Worm (Caenorhabditis elegans) whole organism, young adult: ENCODE measurements around the gene Y37H2A.1.

Experiments
- B0336.3 ChIP-seq: fragments of 200-800 bp; sonication (Bioruptor generic); IDR thresholded peaks from 2 replicates; pipeline ENCODE4 v1.3.6; 2022; ENCODE audit warnings: missing genetic modification characterization, missing compliant biosample characterization
- C17E4.6 ChIP-seq: fragments of 200-800 bp; sonication (Bioruptor generic); IDR thresholded peaks from 2 replicates; pipeline ENCODE4 v1.3.6; 2022; ENCODE audit warnings: missing genetic modification reagents, missing genetic modification characterization, missing compliant biosample characterization
- Y56A3A.18 ChIP-seq: fragments of 200-800 bp; sonication (Bioruptor generic); IDR thresholded peaks from 2 replicates; pipeline ENCODE4 v1.3.6; 2022; ENCODE audit warnings: missing genetic modification reagents, missing genetic modification characterization, missing compliant biosample characterization
- Y67H2A.10 ChIP-seq: fragments of 200-800 bp; sonication (Bioruptor generic); conservative IDR thresholded peaks from 2 replicates; pipeline ENCODE4 v1.3.6; 2022; ENCODE audit warnings: missing genetic modification reagents, missing genetic modification characterization, missing compliant biosample characterization
- bed-1 ChIP-seq: fragments of 200-800 bp; sonication (Bioruptor generic); IDR thresholded peaks from 2 replicates; pipeline ENCODE4 v1.3.6; 2022; ENCODE audit warnings: missing genetic modification reagents, missing genetic modification characterization, missing compliant biosample characterization
- ceh-79 ChIP-seq: sonication (generic microtip); optimal IDR thresholded peaks from 2 replicates; lab custom pipeline; 2017; ENCODE audit warnings: mild to moderate bottlenecking, missing genetic modification characterization, missing compliant biosample characterization
- lin-35 ChIP-seq, 3 experiments: fragments of 150-350 bp in 2 of 3; sonication (generic microtip) in 1 of 3; optimal IDR thresholded peaks; 2 replicates each; lab custom pipeline; 2014 to 2018; ENCODE audit warnings: missing biosample characterization in 3 of 3, missing genetic modification characterization in 3 of 3, missing genetic modification reagents in 3 of 3
- nfya-1 ChIP-seq: sonication (generic microtip); optimal IDR thresholded peaks from 2 replicates; lab custom pipeline; 2017; ENCODE audit warnings: antibody characterized with exemption, missing compliant biosample characterization, missing genetic modification characterization, borderline replicate concordance; ENCODE audit not compliant: insufficient read depth
- sdz-38 ChIP-seq: sonication (generic microtip); optimal IDR thresholded peaks from 2 replicates; lab custom pipeline; 2016; ENCODE audit warnings: missing genotype, missing genetic modification characterization, missing compliant biosample characterization
- snpc-4 ChIP-seq, 5 experiments: fragments of 150-350 bp in 1 of 5; sonication (generic microtip) in 4 of 5; optimal IDR thresholded peaks; 2 replicates each; lab custom pipeline; 2014 to 2018; ENCODE audit warnings: missing genetic modification characterization in 5 of 5, missing biosample characterization in 3 of 5, antibody characterized with exemption in 2 of 5, mild to moderate bottlenecking in 2 of 5, missing compliant biosample characterization in 2 of 5, missing genotype in 2 of 5, moderate library complexity in 2 of 5, missing genetic modification reagents in 1 of 5
- unc-62 ChIP-seq: fragments of 150-350 bp; optimal IDR thresholded peaks from 2 replicates; lab custom pipeline; 2014; ENCODE audit warnings: missing biosample characterization, missing genetic modification reagents, missing genetic modification characterization

DNA sequence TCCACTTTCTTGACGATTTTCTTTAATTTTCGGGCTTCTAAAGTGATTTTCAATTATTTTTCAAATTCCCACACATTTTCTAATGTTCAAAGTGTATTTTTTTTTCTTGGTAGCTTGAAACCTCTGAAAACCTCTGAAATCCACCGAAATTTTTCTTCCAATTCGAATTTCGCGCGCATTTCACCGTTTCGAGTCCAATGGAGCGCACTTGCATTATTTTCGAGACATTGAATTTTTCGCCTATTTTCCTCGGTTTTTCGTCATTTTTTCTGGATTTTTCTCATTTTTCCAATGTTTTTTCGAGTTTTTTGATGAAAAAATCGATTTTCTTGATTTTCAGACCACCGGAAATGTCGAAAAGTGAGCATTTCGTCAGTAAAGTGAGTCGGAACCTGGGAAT is 21.3 kb upstream of the Y37H2A.1 start, which contains the start of gene slr-2:
- TF ChIP-seq sdz-38, result no peak
- TF ChIP-seq snpc-4 (GFP tag; optimal IDR thresholded peaks at IDR 0.05; lab: Kevin White, UChicago), result no peak
- TF ChIP-seq snpc-4 (tag; optimal IDR thresholded peaks at IDR 0.05; lab: Kevin White, UChicago), result no peak
- TF ChIP-seq C17E4.6 (GFP tag; lab: Robert Waterston, UW), result no peak
- no peak for TF ChIP-seq ceh-79 (tag; lab: Kevin White, UChicago)
- no peak for TF ChIP-seq Y56A3A.18 (GFP tag; lab: Robert Waterston, UW)
- no peak for TF ChIP-seq unc-62 (GFP tag; lab: Kevin White, UChicago)
- TF ChIP-seq B0336.3 (GFP tag; lab: Robert Waterston, UW), result no peak
- no peak for TF ChIP-seq Y67H2A.10 (GFP tag; lab: Robert Waterston, UW)
- peak in 2 of 3 experiments; percentile 33 to 88 for TF ChIP-seq lin-35 (GFP tag; optimal IDR thresholded peaks at IDR 0.05; lab: Kevin White, UChicago)
- TF ChIP-seq nfya-1 (tag; lab: Kevin White, UChicago), result no peak
- TF ChIP-seq bed-1, result no peak
